Fruit fly (Drosophila melanogaster) whole organism: Measurements from ENCODE around the gene CG43165.

ENCODE experiments used
- CG8478 ChIP-seq: fragments of >200 bp; optimal IDR thresholded peaks from 2 replicates; lab custom pipeline; 2018; ENCODE audit warnings: inconsistent platforms
- Dll ChIP-seq: fragments of >200 bp; optimal IDR thresholded peaks from 2 replicates; lab custom pipeline; 2017
- EcR ChIP-seq, 2 experiments: fragments of >200 bp; optimal IDR thresholded peaks; 2 replicates each; lab custom pipeline; 2017; ENCODE audit warnings: missing biosample characterization in 2 of 2, missing genetic modification characterization in 2 of 2, missing genetic modification reagents in 2 of 2
- pan ChIP-seq: fragments of >200 bp; optimal IDR thresholded peaks from 2 replicates; lab custom pipeline; 2017
- psq ChIP-seq: fragments of >200 bp; optimal IDR thresholded peaks from 2 replicates; lab custom pipeline; 2017
- usp ChIP-seq: fragments of >200 bp; optimal IDR thresholded peaks from 2 replicates; lab custom pipeline; 2017; ENCODE audit warnings: missing biosample characterization, missing genetic modification characterization, mixed read lengths

DNA sequence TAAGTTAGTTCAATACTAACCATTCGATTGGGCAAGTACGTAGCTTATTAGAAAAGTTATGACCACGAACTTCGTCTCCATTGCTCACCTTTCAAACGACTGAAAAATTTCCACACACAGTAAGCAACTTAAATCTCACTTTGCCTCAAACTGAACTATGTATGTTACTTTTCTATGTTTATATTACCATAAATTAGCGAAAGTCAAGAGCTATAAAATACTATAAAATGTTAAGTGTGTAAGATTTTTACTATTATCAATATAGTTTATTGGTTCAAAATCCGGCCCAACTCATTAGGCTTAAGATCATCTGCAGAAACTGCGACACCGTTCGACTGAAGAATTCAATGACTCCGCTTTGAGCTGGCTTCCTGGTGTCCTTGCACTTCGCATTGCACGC lies 26.4 kb downstream of the CG43165 start, which contains the start of gene Sfp24Ba:
- TF ChIP-seq psq (no peak), CG8478 (lab: Kevin White, UChicago) (no peak), EcR (GFP tag; optimal IDR thresholded peaks at IDR 0.05; lab: Kevin White, UChicago) (no peak), pan (lab: Kevin White, UChicago) (no peak), Dll (lab: Kevin White, UChicago) (no peak), usp (no peak)
